Fruit fly (Drosophila melanogaster): ENCODE measurements around the gene Set.

DNA sequence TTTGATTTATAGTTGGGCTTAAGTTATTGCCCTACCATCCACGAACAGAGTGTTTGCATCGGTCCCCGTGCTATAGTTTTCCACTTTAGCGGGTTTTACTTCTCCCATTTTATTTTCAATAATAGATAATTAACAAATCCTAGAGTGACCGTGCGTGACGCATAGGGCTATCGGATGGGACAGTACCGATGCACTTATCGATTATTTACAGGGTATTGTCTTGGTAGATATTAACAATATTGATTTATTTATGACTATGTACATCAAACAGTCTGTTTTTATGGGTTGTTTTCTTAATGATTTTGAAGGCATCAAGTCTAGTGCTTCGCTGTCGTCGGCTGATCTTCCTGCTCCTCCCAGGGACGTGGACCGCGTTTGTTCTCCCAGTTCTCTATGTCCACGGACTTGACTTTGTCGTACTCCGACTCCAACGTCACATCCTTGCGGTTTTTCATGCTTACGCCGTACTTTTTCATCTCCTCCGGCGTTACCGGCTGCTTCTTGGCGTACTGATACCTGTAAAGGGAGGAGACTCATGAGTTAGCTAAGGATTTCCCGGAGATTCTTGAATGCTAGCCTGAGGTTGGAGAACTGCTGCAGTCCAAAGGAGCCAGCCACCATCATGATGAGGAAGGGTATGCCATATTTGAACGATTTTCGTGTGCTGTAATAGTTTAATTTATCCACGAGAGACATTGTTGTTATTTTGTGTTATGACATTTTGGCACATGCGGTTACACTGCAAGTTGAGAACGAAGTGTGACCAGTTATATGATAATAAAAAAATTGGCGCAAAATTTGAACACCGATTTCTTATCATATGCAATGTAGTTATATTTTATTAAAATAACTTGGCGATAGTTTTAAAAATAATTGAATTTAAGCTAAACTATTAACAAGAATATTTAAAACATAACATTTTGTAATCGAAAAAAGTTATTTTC lies 14.8 kb downstream of the Set start, which contains the start of the genes MRG15 and Tm1:
- no peak for TF ChIP-seq dimm (GFP tag; IDR thresholded peaks at IDR 0.05)
- TF ChIP-seq Six4 (GFP tag; optimal IDR thresholded peaks at IDR 0.05): no peak
- no peak for TF ChIP-seq crp (GFP tag; optimal IDR thresholded peaks at IDR 0.05)
- no peak for TF ChIP-seq CG10565 (GFP tag; optimal IDR thresholded peaks at IDR 0.05)
- TF ChIP-seq TFAM (GFP tag; optimal IDR thresholded peaks at IDR 0.05): no peak
- peak; percentile 19 for TF ChIP-seq CG14710 (tag; optimal IDR thresholded peaks at IDR 0.05)
- TF ChIP-seq MESR4 (GFP tag; optimal IDR thresholded peaks at IDR 0.05): peak; percentile 49
- TF ChIP-seq CG18011 (GFP tag; optimal IDR thresholded peaks at IDR 0.05): no peak
- no peak for TF ChIP-seq CG1647 (GFP tag; optimal IDR thresholded peaks at IDR 0.05)
- no peak for TF ChIP-seq CG13894 (tag; optimal IDR thresholded peaks at IDR 0.05)

Measured in whole organism, embryonic.